ENCODE assay signal across 4 worm cellular contexts in the genomic region with DNA sequence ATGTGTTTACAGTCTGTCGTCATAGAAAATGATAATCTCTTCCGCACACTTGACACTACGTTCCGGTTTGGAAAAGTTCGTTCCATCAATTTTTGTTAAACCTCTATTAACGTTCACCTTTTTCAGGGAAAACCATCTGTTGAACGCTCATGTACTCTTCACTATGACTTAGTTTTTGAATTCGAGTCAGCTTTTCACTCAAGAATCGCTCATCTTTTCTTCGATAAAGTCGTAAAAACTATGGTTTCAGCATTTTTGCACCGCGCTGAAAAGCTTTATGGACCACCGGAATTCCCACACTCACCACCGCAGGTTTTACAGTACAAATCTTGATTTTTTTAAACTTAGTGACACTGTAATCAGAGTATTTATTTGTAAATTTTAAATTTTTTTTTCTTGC.
TF ChIP-seq lines count a peak whose summit lies in the region.

No protein-coding gene starts in this region.

TF ChIP-seq in whole organism, L1 larva, 84 proteins besides CTCF, POLR2A, EP300 and RAD21:
- TF ChIP-seq mef-2 (tag; optimal IDR thresholded peaks at IDR 0.05; lab: Kevin White, UChicago): no peak
- TF ChIP-seq ceh-88 (GFP tag; IDR thresholded peaks at IDR 0.05; lab: Robert Waterston, UW): no peak
- TF ChIP-seq aly-2 (tag; optimal IDR thresholded peaks at IDR 0.05; lab: Kevin White, UChicago): no peak
- TF ChIP-seq ceh-82 (tag; optimal IDR thresholded peaks at IDR 0.05; lab: Kevin White, UChicago): no peak
- TF ChIP-seq ztf-4 (tag; optimal IDR thresholded peaks at IDR 0.05; lab: Kevin White, UChicago): peak; percentile 32
- TF ChIP-seq lin-35 (GFP tag; optimal IDR thresholded peaks at IDR 0.05; lab: Kevin White, UChicago): no peak
- TF ChIP-seq nhr-76 (tag; optimal IDR thresholded peaks at IDR 0.05; lab: Kevin White, UChicago): no peak
- TF ChIP-seq unc-98 (GFP tag; IDR thresholded peaks at IDR 0.05; lab: Robert Waterston, UW): no peak
- peak; percentile 26 for TF ChIP-seq nhr-85 (tag; lab: Kevin White, UChicago)
- no peak for TF ChIP-seq tlp-1 (tag; optimal IDR thresholded peaks at IDR 0.05; lab: Kevin White, UChicago)
- no peak for TF ChIP-seq aha-1 (tag; optimal IDR thresholded peaks at IDR 0.05; lab: Kevin White, UChicago)
- no peak for TF ChIP-seq elt-2 (tag; optimal IDR thresholded peaks at IDR 0.05; lab: Kevin White, UChicago)

TF ChIP-seq in whole organism, L3 larva, 47 proteins besides CTCF, POLR2A, EP300 and RAD21:
- TF ChIP-seq tbx-2 (tag; optimal IDR thresholded peaks at IDR 0.05; lab: Kevin White, UChicago) (no peak), ama-1 (optimal IDR thresholded peaks at IDR 0.05; lab: Kevin White, UChicago) (peak; percentile 16)

TF ChIP-seq in whole organism, L4 larva, 104 proteins besides CTCF, POLR2A, EP300 and RAD21:
- TF ChIP-seq aha-1 (tag; lab: Kevin White, UChicago): peak; percentile 92
- no peak for TF ChIP-seq daf-12 (tag; optimal IDR thresholded peaks at IDR 0.05; lab: Kevin White, UChicago)

TF ChIP-seq in whole organism, young adult, 124 proteins besides CTCF, POLR2A, EP300 and RAD21:
- no peak for TF ChIP-seq unc-130 (GFP tag; optimal IDR thresholded peaks at IDR 0.05; lab: Kevin White, UChicago)
- TF ChIP-seq atf-7 (tag; optimal IDR thresholded peaks at IDR 0.05; lab: Kevin White, UChicago): no peak
- no peak for TF ChIP-seq K11D2.4 (GFP tag; IDR thresholded peaks at IDR 0.05; lab: Robert Waterston, UW)
- TF ChIP-seq attf-3 (GFP tag; conservative IDR thresholded peaks at IDR 0.05; lab: Robert Waterston, UW): no peak
- TF ChIP-seq ama-1 (optimal IDR thresholded peaks at IDR 0.05; lab: Kevin White, UChicago): peak; percentile 43
- no peak for TF ChIP-seq ama-1 (GFP tag; optimal IDR thresholded peaks at IDR 0.05; lab: Kevin White, UChicago)
- no peak for TF ChIP-seq Y53F4B.3 (GFP tag; IDR thresholded peaks at IDR 0.05; lab: Robert Waterston, UW)
- TF ChIP-seq B0336.3 (GFP tag; IDR thresholded peaks at IDR 0.05; lab: Robert Waterston, UW): no peak
- TF ChIP-seq nfyb-1 (GFP tag; IDR thresholded peaks at IDR 0.05; lab: Robert Waterston, UW): 0 out of 2 replicates have a peak, but pooled peaks have one; percentile 12
- TF ChIP-seq ceh-79 (tag; optimal IDR thresholded peaks at IDR 0.05; lab: Kevin White, UChicago): no peak
- TF ChIP-seq ztf-28 (GFP tag; IDR thresholded peaks at IDR 0.05; lab: Robert Waterston, UW): no peak
- TF ChIP-seq rec-8 (tag; optimal IDR thresholded peaks at IDR 0.05; lab: Kevin White, UChicago): no peak
- TF ChIP-seq lin-35 (GFP tag; optimal IDR thresholded peaks at IDR 0.05; lab: Kevin White, UChicago): peak in 1 of 3 experiments; percentile 4
- no peak for TF ChIP-seq efl-1 (GFP tag; optimal IDR thresholded peaks at IDR 0.05; lab: Kevin White, UChicago)
- no peak for TF ChIP-seq gei-17 (GFP tag; optimal IDR thresholded peaks at IDR 0.05; lab: Kevin White, UChicago)
- TF ChIP-seq lsl-1 (GFP tag; optimal IDR thresholded peaks at IDR 0.05; lab: Kevin White, UChicago): no peak
